Fruit fly (Drosophila melanogaster): ENCODE data around the gene Alp12.
A peak's percentile ranks its signal among the peaks of the same experiment; 100 is the strongest.

Alp12 gene

DNA sequence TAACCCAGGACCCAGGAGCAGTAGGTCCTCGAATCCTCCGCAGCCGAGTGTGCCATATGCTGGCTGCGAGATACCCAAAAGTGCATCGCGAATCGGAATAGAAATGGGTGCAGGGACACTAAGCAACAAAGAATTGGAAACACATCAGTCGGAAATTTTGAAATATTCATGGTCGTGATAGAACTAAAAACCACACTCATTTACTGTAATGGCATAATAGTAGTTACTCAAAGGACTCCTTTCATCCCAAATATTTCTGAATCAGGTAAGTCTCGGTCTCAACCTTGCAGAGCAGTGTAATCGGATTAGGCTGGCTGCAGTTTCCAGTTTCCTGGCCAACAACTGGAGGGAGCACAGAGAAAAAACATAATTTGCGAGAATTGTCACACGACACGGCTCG, 47.7 kb upstream of the Alp12 start (continued):
- no peak for TF ChIP-seq CG32532 (GFP tag; IDR thresholded peaks at IDR 0.05)
- TF ChIP-seq Hmr (GFP tag; optimal IDR thresholded peaks at IDR 0.05), result no peak
- TF ChIP-seq CG15269 (tag; optimal IDR thresholded peaks at IDR 0.05), result no peak
- TF ChIP-seq slbo (GFP tag; IDR thresholded peaks at IDR 0.05), result no peak
- TF ChIP-seq pum (GFP tag; optimal IDR thresholded peaks at IDR 0.05), result no peak
- TF ChIP-seq Mes4 (GFP tag; optimal IDR thresholded peaks at IDR 0.05), result no peak
- no peak for TF ChIP-seq CG15073 (GFP tag; optimal IDR thresholded peaks at IDR 0.05)
- no peak for TF ChIP-seq cwo (GFP tag; optimal IDR thresholded peaks at IDR 0.05)
- TF ChIP-seq CG9727 (GFP tag; optimal IDR thresholded peaks at IDR 0.05), result peak; percentile 46
- TF ChIP-seq CG9876 (GFP tag; optimal IDR thresholded peaks at IDR 0.05), result no peak
- TF ChIP-seq CG33557 (GFP tag; optimal IDR thresholded peaks at IDR 0.05), result peak; percentile 43
- no peak for TF ChIP-seq gt (GFP tag; IDR thresholded peaks at IDR 0.05)
- TF ChIP-seq zen (tag; optimal IDR thresholded peaks at IDR 0.05), result peak; percentile 30
- TF ChIP-seq CG14965 (GFP tag; optimal IDR thresholded peaks at IDR 0.05; ENCODE audit: borderline replicate concordance), result no peak
- no peak for TF ChIP-seq CG11696 (GFP tag; IDR thresholded peaks at IDR 0.05)
- no peak for TF ChIP-seq sqz (GFP tag; optimal IDR thresholded peaks at IDR 0.05)
- TF ChIP-seq lab (GFP tag; optimal IDR thresholded peaks at IDR 0.05), result no peak
- TF ChIP-seq unpg (GFP tag; optimal IDR thresholded peaks at IDR 0.05), result peak; percentile 46
- no peak for TF ChIP-seq CG8290 (GFP tag; optimal IDR thresholded peaks at IDR 0.05)
- TF ChIP-seq CG8290 (tag; optimal IDR thresholded peaks at IDR 0.05), result peak in 1 of 2 experiments; percentile 2
- TF ChIP-seq CG4730 (GFP tag; IDR thresholded peaks at IDR 0.05), result 0 out of 2 replicates have a peak, but pooled peaks have one; percentile 4
- TF ChIP-seq bcd (GFP tag; optimal IDR thresholded peaks at IDR 0.05), result no peak
- TF ChIP-seq HmgZ (tag; optimal IDR thresholded peaks at IDR 0.05), result no peak
- no peak for TF ChIP-seq hkb (optimal IDR thresholded peaks at IDR 0.05)
- no peak for TF ChIP-seq hkb (GFP tag; IDR thresholded peaks at IDR 0.05)
- TF ChIP-seq dpn (GFP tag; optimal IDR thresholded peaks at IDR 0.05), result no peak
- no peak for TF ChIP-seq eyg (GFP tag; optimal IDR thresholded peaks at IDR 0.05)
- no peak for TF ChIP-seq dm (GFP tag; optimal IDR thresholded peaks at IDR 0.05)
- TF ChIP-seq yki (optimal IDR thresholded peaks at IDR 0.05), result no peak
- TF ChIP-seq Rx (GFP tag; IDR thresholded peaks at IDR 0.05), result peak; percentile 17; the same call in 1 of the 2 replicates
- TF ChIP-seq ewg (GFP tag; optimal IDR thresholded peaks at IDR 0.05), result peak; percentile 1
- no peak for TF ChIP-seq fd102C (GFP tag; optimal IDR thresholded peaks at IDR 0.05)
- no peak for TF ChIP-seq Gug (GFP tag; IDR thresholded peaks at IDR 0.05)
- no peak for TF ChIP-seq knrl (GFP tag; IDR thresholded peaks at IDR 0.05; ENCODE audit: partially characterized antibody)
- TF ChIP-seq CG18011 (GFP tag; optimal IDR thresholded peaks at IDR 0.05), result no peak
- no peak for TF ChIP-seq CG6765 (GFP tag; optimal IDR thresholded peaks at IDR 0.05)
- TF ChIP-seq CG1233 (GFP tag; optimal IDR thresholded peaks at IDR 0.05), result no peak
- no peak for TF ChIP-seq Chrac-16 (GFP tag; optimal IDR thresholded peaks at IDR 0.05)
- no peak for TF ChIP-seq ase (GFP tag; IDR thresholded peaks at IDR 0.05)
- no peak for TF ChIP-seq HHEX (GFP tag; optimal IDR thresholded peaks at IDR 0.05)
- TF ChIP-seq fd64A (GFP tag; optimal IDR thresholded peaks at IDR 0.05), result no peak
- TF ChIP-seq CG6813 (GFP tag; optimal IDR thresholded peaks at IDR 0.05), result no peak
- no peak for TF ChIP-seq fd3F (GFP tag; optimal IDR thresholded peaks at IDR 0.05)
- peak; percentile 47 for TF ChIP-seq CG4424 (GFP tag; optimal IDR thresholded peaks at IDR 0.05)
- peak; percentile 14; the same call in 1 of the 2 replicates for TF ChIP-seq CG32772 (GFP tag; IDR thresholded peaks at IDR 0.05)
- no peak for TF ChIP-seq klu (GFP tag; IDR thresholded peaks at IDR 0.05)
- TF ChIP-seq Atf6 (GFP tag; IDR thresholded peaks at IDR 0.05), result no peak
- peak; percentile 30 for TF ChIP-seq grau (tag; optimal IDR thresholded peaks at IDR 0.05)
- no peak for TF ChIP-seq CG14050 (GFP tag; IDR thresholded peaks at IDR 0.05)
- no peak for TF ChIP-seq Scr (GFP tag; IDR thresholded peaks at IDR 0.05; ENCODE audit: partially characterized antibody)
- TF ChIP-seq CG7987 (GFP tag; optimal IDR thresholded peaks at IDR 0.05), result no peak
- TF ChIP-seq Nf-YB (GFP tag; optimal IDR thresholded peaks at IDR 0.05), result no peak

All from whole organism, embryonic.